Fruit fly (Drosophila melanogaster): ENCODE measurements around the gene Polr3A.

DNA sequence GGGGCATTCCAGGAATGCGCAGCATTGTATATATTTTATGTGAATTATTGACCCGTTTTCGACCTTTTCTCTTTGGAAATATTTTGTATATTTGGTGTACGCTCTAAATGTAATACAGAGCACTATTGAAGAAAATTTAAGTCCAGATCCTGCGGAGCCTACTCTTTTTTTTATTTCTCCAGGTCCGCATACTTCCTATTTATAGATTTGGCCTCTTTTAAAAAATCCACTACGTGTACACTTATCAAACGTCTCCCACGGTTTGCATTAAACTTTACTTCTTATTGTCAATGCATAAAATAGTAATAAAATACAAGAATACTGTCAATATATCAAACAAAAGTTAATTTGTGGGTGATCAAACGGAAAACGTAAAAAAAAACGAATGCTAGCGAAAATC lies 20.9 kb downstream of the Polr3A start, which contains the start of gene Efhc1.1:
- TF ChIP-seq psq (optimal IDR thresholded peaks at IDR 0.05) (no peak), ttk (optimal IDR thresholded peaks at IDR 0.05) (no peak), Myc (optimal IDR thresholded peaks at IDR 0.05) (no peak), h (optimal IDR thresholded peaks at IDR 0.05) (no peak), insv (optimal IDR thresholded peaks at IDR 0.05) (no peak), Sin3A (optimal IDR thresholded peaks at IDR 0.05) (no peak)

Measured in Kc167 (cell line).